Fruit fly (Drosophila melanogaster) Kc167 (cell line): Measurements from ENCODE around the gene CG42876.

Experiments used
- Myc ChIP-seq: fragments of >200 bp; optimal IDR thresholded peaks from 2 replicates; lab custom pipeline; 2017; ENCODE audit warnings: missing external identifiers
- Sin3A ChIP-seq: fragments of >200 bp; optimal IDR thresholded peaks from 2 replicates; lab custom pipeline; 2018; ENCODE audit warnings: missing external identifiers
- h ChIP-seq: fragments of >200 bp; optimal IDR thresholded peaks from 3 replicates; lab custom pipeline; 2018; ENCODE audit warnings: missing external identifiers
- insv ChIP-seq: fragments of >200 bp; optimal IDR thresholded peaks from 3 replicates; lab custom pipeline; 2018; ENCODE audit warnings: missing external identifiers
- psq ChIP-seq: fragments of >200 bp; optimal IDR thresholded peaks from 2 replicates; lab custom pipeline; 2017; ENCODE audit warnings: missing external identifiers
- ttk ChIP-seq: sonication (Bioruptor generic); optimal IDR thresholded peaks from 2 replicates; lab custom pipeline; 2017; ENCODE audit warnings: missing external identifiers

dm6 chr2L:15764029-15764428, 47.9 kb downstream of the CG42876 start, which contains the start of gene CG3793:
- TF ChIP-seq h, result no peak
- TF ChIP-seq Myc (lab: Kevin White, UChicago), result no peak
- TF ChIP-seq psq (lab: Kevin White, UChicago), result no peak
- TF ChIP-seq insv (lab: Kevin White, UChicago), result no peak
- no peak for TF ChIP-seq ttk
- TF ChIP-seq Sin3A (lab: Kevin White, UChicago), result no peak
